Worm (Caenorhabditis elegans) whole organism, mixed stage, embryonic: ENCODE measurements around the gene srh-220.

Experiments used
- ceh-39 ChIP-seq: fragments of 150-350 bp; optimal IDR thresholded peaks from 2 replicates; lab custom pipeline; 2014; ENCODE audit warnings: missing biosample characterization, missing genetic modification characterization
- flh-1 ChIP-seq: fragments of 200-800 bp; sonication (Bioruptor generic); optimal IDR thresholded peaks from 2 replicates; lab custom pipeline; 2018; ENCODE audit warnings: mild to moderate bottlenecking, missing genetic modification characterization, moderate library complexity, missing compliant biosample characterization
- ham-2 ChIP-seq: fragments of 200-800 bp; sonication (Bioruptor generic); optimal IDR thresholded peaks from 2 replicates; lab custom pipeline; 2018; ENCODE audit warnings: mild to moderate bottlenecking, missing genetic modification characterization, missing compliant biosample characterization
- snpc-4 ChIP-seq: fragments of 150-350 bp; optimal IDR thresholded peaks from 2 replicates; lab custom pipeline; 2014; ENCODE audit warnings: missing biosample characterization, missing genetic modification characterization
- unc-62 ChIP-seq: fragments of 150-350 bp; optimal IDR thresholded peaks from 2 replicates; lab custom pipeline; 2014; ENCODE audit warnings: missing biosample characterization, missing genetic modification reagents, missing genetic modification characterization

DNA sequence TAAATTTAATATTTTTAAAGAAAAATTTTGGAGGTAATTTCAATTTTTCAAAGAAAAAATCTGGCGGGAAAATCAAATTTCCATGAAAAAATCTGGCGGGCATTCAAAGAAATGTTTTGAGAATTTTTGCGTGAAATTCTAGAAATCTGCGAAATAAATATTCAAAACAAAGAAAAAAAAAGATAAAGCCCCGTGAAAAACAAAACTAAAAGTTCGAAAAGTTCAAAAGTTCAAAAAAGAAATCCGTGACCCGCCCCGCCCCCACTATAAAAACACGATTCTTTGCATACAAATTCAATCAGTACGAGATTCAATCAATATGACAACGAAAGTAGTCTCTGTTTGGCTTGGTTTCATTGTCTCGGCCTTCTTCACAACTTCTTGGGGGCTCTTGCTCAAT is 4.8 kb downstream of the srh-220 start, which contains the start of gene clec-79:
- no peak for TF ChIP-seq ceh-39 (tag; lab: Kevin White, UChicago)
- no peak for TF ChIP-seq snpc-4 (tag; lab: Kevin White, UChicago)
- TF ChIP-seq unc-62 = no peak
- no peak for TF ChIP-seq flh-1
- no peak for TF ChIP-seq ham-2 (GFP tag; lab: Kevin White, UChicago)
